Worm (Caenorhabditis elegans) whole organism, L2 larva: Measurements from ENCODE around the gene twk-7.

Experiments
- ceh-82 ChIP-seq: fragments of 150-350 bp; optimal IDR thresholded peaks from 2 replicates; lab custom pipeline; 2014; ENCODE audit warnings: missing biosample characterization, missing genetic modification characterization
- fos-1 ChIP-seq: fragments of 150-350 bp; optimal IDR thresholded peaks from 2 replicates; lab custom pipeline; 2014; ENCODE audit warnings: missing biosample characterization, missing genetic modification characterization
- lin-13 ChIP-seq: fragments of 150-350 bp; optimal IDR thresholded peaks from 2 replicates; lab custom pipeline; 2014; ENCODE audit warnings: missing biosample characterization, missing genetic modification reagents, missing genetic modification characterization
- nhr-77 ChIP-seq: fragments of 150-350 bp; optimal IDR thresholded peaks from 2 replicates; lab custom pipeline; 2014; ENCODE audit warnings: missing biosample characterization, missing genetic modification characterization
- snpc-4 ChIP-seq: fragments of 150-350 bp; optimal IDR thresholded peaks from 2 replicates; lab custom pipeline; 2014; ENCODE audit warnings: missing biosample characterization, missing genetic modification characterization
- unc-55 ChIP-seq: fragments of 150-350 bp; sonication (generic microtip); optimal IDR thresholded peaks from 3 replicates; lab custom pipeline; 2014; ENCODE audit warnings: missing biosample characterization, missing genetic modification reagents, missing genetic modification characterization

DNA sequence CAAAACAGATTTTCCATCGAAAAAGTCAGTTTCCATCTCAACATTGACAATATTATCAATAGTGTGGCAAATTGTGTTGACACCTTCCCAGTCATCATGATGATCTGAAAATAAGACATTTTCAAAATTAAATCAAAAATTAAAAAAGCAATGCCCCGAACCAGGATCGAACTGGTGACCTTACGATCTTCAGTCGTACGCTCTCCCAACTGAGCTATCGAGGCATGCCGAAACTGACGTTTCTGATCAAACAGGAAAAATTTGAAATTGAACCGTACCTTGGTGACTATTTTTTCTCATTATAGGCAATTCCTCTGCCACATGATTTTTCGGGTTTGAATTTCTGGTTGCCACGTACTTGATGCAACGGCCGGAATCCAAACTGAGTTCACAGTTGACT is 9.9 kb upstream of the twk-7 start:
- TF ChIP-seq lin-13 (GFP tag; lab: Kevin White, UChicago) (no peak), nhr-77 (no peak), ceh-82 (tag; lab: Kevin White, UChicago) (no peak), fos-1 (tag; lab: Kevin White, UChicago) (no peak), unc-55 (no peak), snpc-4 (tag; lab: Kevin White, UChicago) (no peak)
